Worm (Caenorhabditis elegans) whole organism, L1 larva: ENCODE results near the gene snf-7.

Source experiments
- C04F5.9 ChIP-seq: sonication (generic microtip); optimal IDR thresholded peaks from 2 replicates; lab custom pipeline; 2016; ENCODE audit warnings: missing genetic modification characterization, missing compliant biosample characterization
- C16A3.4 ChIP-seq: fragments of 150-350 bp; optimal IDR thresholded peaks from 2 replicates; lab custom pipeline; 2014; ENCODE audit warnings: missing biosample characterization, missing genetic modification characterization
- Y116A8C.19 ChIP-seq: sonication (generic microtip); optimal IDR thresholded peaks from 2 replicates; lab custom pipeline; 2016; ENCODE audit warnings: missing compliant biosample characterization, missing genetic modification characterization, borderline replicate concordance
- aly-2 ChIP-seq: fragments of 150-350 bp; optimal IDR thresholded peaks from 2 replicates; lab custom pipeline; 2014; ENCODE audit warnings: missing biosample characterization, missing genetic modification characterization
- ama-1 ChIP-seq: fragments of 150-350 bp; optimal IDR thresholded peaks from 2 replicates; lab custom pipeline; 2014
- ceh-63 ChIP-seq: fragments of 200-800 bp; sonication (Bioruptor generic); optimal IDR thresholded peaks from 2 replicates; lab custom pipeline; 2018; ENCODE audit warnings: mild to moderate bottlenecking, missing genetic modification characterization, missing compliant biosample characterization
- ceh-8 ChIP-seq: fragments of 200-800 bp; sonication (Bioruptor generic); optimal IDR thresholded peaks from 2 replicates; lab custom pipeline; 2018; ENCODE audit warnings: mild to moderate bottlenecking, missing genetic modification characterization, moderate library complexity, missing compliant biosample characterization
- ceh-88 ChIP-seq: fragments of 200-800 bp; sonication (Bioruptor generic); IDR thresholded peaks from 2 replicates; pipeline ENCODE4 v1.3.6; 2022; ENCODE audit warnings: missing genetic modification characterization, missing compliant biosample characterization
- efl-1 ChIP-seq, 4 experiments: fragments of 150-350 bp; optimal IDR thresholded peaks in 3 of 4; peaks in 1 of 4; 1 replicate in 1 of 4; 2 replicates in 3 of 4; lab custom pipeline; 2014; ENCODE audit warnings: missing biosample characterization in 2 of 4, missing genetic modification characterization in 2 of 4, missing genetic modification reagents in 2 of 4
- efl-3 ChIP-seq: fragments of 200-800 bp; sonication (Bioruptor generic); optimal IDR thresholded peaks from 2 replicates; lab custom pipeline; 2018; ENCODE audit warnings: mild to moderate bottlenecking, missing genetic modification characterization, missing compliant biosample characterization
- elt-2 ChIP-seq: sonication (generic microtip); optimal IDR thresholded peaks from 2 replicates; lab custom pipeline; 2016; ENCODE audit warnings: missing genetic modification characterization, mild to moderate bottlenecking, inconsistent platforms, missing compliant biosample characterization, missing genetic modification reagents
- fkh-8 ChIP-seq: sonication (generic microtip); optimal IDR thresholded peaks from 2 replicates; lab custom pipeline; 2016; ENCODE audit warnings: mild to moderate bottlenecking, missing genetic modification characterization, missing compliant biosample characterization
- grh-1 ChIP-seq: fragments of 200-800 bp; sonication (Bioruptor generic); IDR thresholded peaks from 2 replicates; pipeline ENCODE4 v1.3.6; 2022; ENCODE audit warnings: missing genetic modification reagents, missing genetic modification characterization, missing compliant biosample characterization
- hlh-17 ChIP-seq: fragments of 200-800 bp; sonication (Bioruptor generic); optimal IDR thresholded peaks from 2 replicates; lab custom pipeline; 2018; ENCODE audit warnings: missing genetic modification characterization, mild to moderate bottlenecking, missing compliant biosample characterization, moderate library complexity, borderline replicate concordance
- hpl-2 ChIP-seq: fragments of 150-350 bp; optimal IDR thresholded peaks from 2 replicates; lab custom pipeline; 2014; ENCODE audit warnings: missing biosample characterization, missing genetic modification reagents, missing genetic modification characterization
- lin-35 ChIP-seq, 2 experiments: fragments of 150-350 bp; optimal IDR thresholded peaks; 2 replicates each; lab custom pipeline; 2014; ENCODE audit warnings: missing biosample characterization in 2 of 2, missing genetic modification characterization in 2 of 2, missing genetic modification reagents in 2 of 2
- lir-3 ChIP-seq: sonication (generic microtip); optimal IDR thresholded peaks from 2 replicates; lab custom pipeline; 2016; ENCODE audit warnings: mild to moderate bottlenecking, missing genetic modification characterization, moderate library complexity, missing compliant biosample characterization; ENCODE audit not compliant: poor library complexity
- lsy-2 ChIP-seq, 2 experiments: fragments of 150-350 bp; optimal IDR thresholded peaks; 2 replicates each; lab custom pipeline; 2014; ENCODE audit warnings: missing biosample characterization in 2 of 2, missing genetic modification characterization in 2 of 2
- mab-9 ChIP-seq: fragments of 200-800 bp; sonication (Bioruptor generic); IDR thresholded peaks from 2 replicates; pipeline ENCODE4 v1.3.6; 2022; ENCODE audit warnings: missing genetic modification reagents, missing genetic modification characterization, missing compliant biosample characterization
- mdl-1 ChIP-seq, 2 experiments: fragments of 150-350 bp; optimal IDR thresholded peaks; 2 replicates each; lab custom pipeline; 2014 to 2017; ENCODE audit warnings: missing biosample characterization in 2 of 2, missing genetic modification characterization in 2 of 2, inconsistent platforms in 1 of 2
- nhr-19 ChIP-seq: fragments of 200-800 bp; sonication (Bioruptor generic); conservative IDR thresholded peaks from 2 replicates; pipeline ENCODE4 v1.3.6; 2022; ENCODE audit warnings: missing genetic modification characterization, missing compliant biosample characterization
- nhr-71 ChIP-seq: sonication (generic microtip); optimal IDR thresholded peaks from 2 replicates; lab custom pipeline; 2016; ENCODE audit warnings: mild to moderate bottlenecking, missing genetic modification characterization, moderate library complexity, missing compliant biosample characterization
- nhr-76 ChIP-seq: sonication (generic microtip); optimal IDR thresholded peaks from 2 replicates; lab custom pipeline; 2017; ENCODE audit warnings: missing biosample characterization, missing genetic modification characterization
- nhr-77 ChIP-seq: fragments of 150-350 bp; optimal IDR thresholded peaks from 2 replicates; lab custom pipeline; 2014; ENCODE audit warnings: missing biosample characterization, missing genetic modification characterization
- nhr-84 ChIP-seq: sonication (generic microtip); optimal IDR thresholded peaks from 2 replicates; lab custom pipeline; 2017; ENCODE audit warnings: missing biosample characterization, missing genetic modification characterization
- pax-3 ChIP-seq: fragments of 200-800 bp; sonication (Bioruptor generic); optimal IDR thresholded peaks from 2 replicates; lab custom pipeline; 2018; ENCODE audit warnings: mild to moderate bottlenecking, missing genetic modification characterization, moderate library complexity, missing compliant biosample characterization
- pqm-1 ChIP-seq: sonication (generic microtip); optimal IDR thresholded peaks from 3 replicates; lab custom pipeline; 2017; ENCODE audit warnings: missing biosample characterization, missing genetic modification characterization
- snpc-4 ChIP-seq: fragments of 150-350 bp; optimal IDR thresholded peaks from 2 replicates; lab custom pipeline; 2014; ENCODE audit warnings: missing biosample characterization, missing genetic modification characterization
- sptf-1 ChIP-seq: fragments of 150-350 bp; optimal IDR thresholded peaks from 2 replicates; lab custom pipeline; 2014; ENCODE audit warnings: missing biosample characterization, missing genetic modification characterization
- unc-130 ChIP-seq: fragments of 150-350 bp; optimal IDR thresholded peaks from 2 replicates; lab custom pipeline; 2017; ENCODE audit warnings: missing biosample characterization, missing genetic modification characterization, inconsistent platforms
- unc-30 ChIP-seq: sonication (generic microtip); optimal IDR thresholded peaks from 2 replicates; lab custom pipeline; 2017; ENCODE audit warnings: missing biosample characterization, missing genetic modification characterization
- unc-86 ChIP-seq: sonication (generic microtip); optimal IDR thresholded peaks from 2 replicates; lab custom pipeline; 2016; ENCODE audit warnings: missing genetic modification characterization, missing compliant biosample characterization
- xbp-1 ChIP-seq: sonication (generic microtip); optimal IDR thresholded peaks from 2 replicates; lab custom pipeline; 2016; ENCODE audit warnings: missing genetic modification characterization, missing compliant biosample characterization
- ztf-11 ChIP-seq, 2 experiments: sonication (generic microtip); optimal IDR thresholded peaks; 2 replicates each; lab custom pipeline; 2016 to 2017; ENCODE audit warnings: missing genetic modification characterization in 2 of 2, missing biosample characterization in 1 of 2, missing compliant biosample characterization in 1 of 2

Gene snf-7

DNA sequence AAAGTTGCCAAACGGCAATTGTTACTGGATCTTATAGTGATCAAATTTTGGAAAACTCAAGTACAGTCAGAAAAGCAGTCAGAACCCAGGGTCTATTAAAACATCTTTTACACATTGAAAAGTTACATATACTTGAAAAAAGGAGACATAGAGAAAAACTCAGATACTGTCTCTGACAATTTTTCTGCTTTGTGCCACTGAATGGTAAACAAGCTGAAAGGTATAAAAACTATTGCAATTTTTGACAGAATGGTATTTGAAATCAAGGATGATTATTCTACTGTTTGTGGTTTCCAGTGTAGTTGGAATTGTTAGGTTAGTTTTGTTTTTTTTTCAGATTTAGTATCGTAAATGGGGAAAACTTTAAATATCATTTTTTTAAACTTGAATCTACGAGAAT, 15.5 kb downstream of the snf-7 start, which contains the start of gene cyp-13A11:
TSS of gene cyp-13A11 (plus strand) at position 266 of the 400 bp plus-strand sequence.
- no peak for TF ChIP-seq pqm-1 (tag; lab: Kevin White, UChicago)
- no peak for TF ChIP-seq nhr-84 (tag; lab: Kevin White, UChicago)
- no peak for TF ChIP-seq hpl-2 (GFP tag; lab: Kevin White, UChicago)
- TF ChIP-seq mab-9 (GFP tag; lab: Robert Waterston, UW) = no peak
- no peak for TF ChIP-seq unc-30 (tag; lab: Kevin White, UChicago)
- no peak for TF ChIP-seq ceh-88 (GFP tag; lab: Robert Waterston, UW)
- TF ChIP-seq ama-1 = no peak
- TF ChIP-seq ztf-11 (tag; optimal IDR thresholded peaks at IDR 0.05; lab: Kevin White, UChicago) = no peak
- no peak for TF ChIP-seq ceh-63 (GFP tag; lab: Kevin White, UChicago)
- TF ChIP-seq pax-3 (tag; lab: Kevin White, UChicago) = no peak
- no peak for TF ChIP-seq snpc-4
- TF ChIP-seq unc-130 = no peak
- no peak for TF ChIP-seq grh-1 (GFP tag; lab: Robert Waterston, UW)
- no peak for TF ChIP-seq unc-86 (tag; lab: Kevin White, UChicago)
- TF ChIP-seq C16A3.4 (tag; lab: Kevin White, UChicago) = no peak
- TF ChIP-seq ceh-8 = no peak
- no peak for TF ChIP-seq fkh-8 (tag; lab: Kevin White, UChicago)
- TF ChIP-seq lir-3 (tag; lab: Kevin White, UChicago) = no peak
- no peak for TF ChIP-seq Y116A8C.19 (tag; lab: Kevin White, UChicago)

DNA sequence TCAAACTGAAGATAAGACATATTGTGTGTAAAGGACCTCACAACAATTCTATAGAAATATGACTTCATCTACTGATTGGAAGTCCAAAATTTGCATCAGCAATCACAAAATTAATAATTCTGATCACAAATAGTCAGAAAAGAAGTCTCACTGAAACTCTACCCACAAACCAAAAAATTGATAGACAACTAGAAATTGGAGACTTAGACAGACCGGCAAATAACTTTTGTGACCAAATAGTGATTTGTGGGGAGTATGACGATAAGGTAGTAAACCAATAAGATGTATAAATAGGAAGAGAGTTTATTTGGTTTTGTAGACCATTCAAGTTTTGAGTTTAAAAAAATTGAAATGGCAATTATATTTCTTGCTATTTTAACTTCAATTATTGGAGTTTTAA, 19.0 kb downstream of the snf-7 start, which contains the start of gene cyp-13A12:
TSS of gene cyp-13A12 (plus strand) at position 267 of the 400 bp plus-strand sequence.
- TF ChIP-seq lin-35 (GFP tag; optimal IDR thresholded peaks at IDR 0.05; lab: Kevin White, UChicago) (peak in 1 of 2 experiments; percentile 8), elt-2 (tag; lab: Kevin White, UChicago) (peak; percentile 20), sptf-1 (no peak)
- TF ChIP-seq, all 84 proteins: peak for 2

DNA sequence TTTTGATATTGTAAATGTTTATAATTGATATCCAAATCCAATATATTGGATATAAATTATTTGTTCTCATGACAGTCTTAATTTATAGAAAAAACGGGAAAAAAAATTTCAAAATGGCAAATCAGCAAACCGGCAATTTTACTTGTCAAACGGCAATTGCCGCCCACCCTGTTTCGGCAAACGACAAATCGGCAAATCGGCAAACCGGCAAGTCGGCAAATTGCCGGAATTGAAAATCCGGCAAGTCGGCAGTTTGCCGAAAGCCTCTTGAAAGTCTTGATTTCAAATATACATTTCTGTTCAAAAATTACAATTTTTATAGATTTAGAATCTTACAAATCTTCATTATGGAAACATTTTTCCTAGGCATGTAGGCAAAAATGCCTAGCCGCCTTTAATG, 22.7 kb downstream of the snf-7 start:
- TF ChIP-seq aly-2 (tag; lab: Kevin White, UChicago) (no peak), efl-1 (optimal IDR thresholded peaks at IDR 0.05; lab: Kevin White, UChicago) (no peak), efl-1 (GFP tag; optimal IDR thresholded peaks at IDR 0.05 in 1 of 2; lab: Kevin White, UChicago) (peak in 1 of 2 experiments; percentile 53)

DNA sequence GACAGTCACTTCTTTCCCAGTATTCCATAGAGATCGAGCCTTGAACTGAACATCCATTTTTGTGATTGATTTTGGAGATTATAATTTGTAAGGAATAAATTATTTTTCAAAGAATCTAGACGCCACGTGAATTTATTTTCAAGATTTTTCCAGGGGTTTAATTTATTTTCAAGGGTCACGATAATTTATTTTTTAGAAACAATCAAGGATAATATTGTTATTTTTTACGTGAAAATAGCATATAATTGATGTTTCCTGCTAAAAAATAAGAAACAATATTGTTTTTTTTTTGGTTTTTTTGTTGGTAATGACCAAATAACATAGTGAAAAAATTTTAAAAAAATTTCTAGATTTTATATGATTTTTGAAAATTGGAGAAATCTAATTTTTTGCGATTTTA, 24.3 kb downstream of the snf-7 start, which contains the start of gene F14F7.4:
TSS of gene F14F7.4 (minus strand) at position 101 of the 400 bp plus-strand sequence.
- TF ChIP-seq nhr-19 (GFP tag; lab: Robert Waterston, UW) = no peak
- TF ChIP-seq C04F5.9 (tag; lab: Kevin White, UChicago) = no peak
- no peak for TF ChIP-seq nhr-71
- TF ChIP-seq xbp-1 (tag; lab: Kevin White, UChicago) = no peak
- no peak for TF ChIP-seq lsy-2 (tag; optimal IDR thresholded peaks at IDR 0.05; lab: Kevin White, UChicago)
- TF ChIP-seq mdl-1 (tag; optimal IDR thresholded peaks at IDR 0.05; lab: Kevin White, UChicago) = no peak
- TF ChIP-seq hlh-17 (GFP tag; lab: Kevin White, UChicago) = no peak
- TF ChIP-seq nhr-76 = no peak
- no peak for TF ChIP-seq nhr-77

ce11 chrIII:13030551-13030950, 25.3 kb downstream of the snf-7 start, which contains the start of gene F14F7.7:
F14F7.7 (plus strand) TSS chrIII:13030904.
- no peak for TF ChIP-seq efl-3 (GFP tag; lab: Kevin White, UChicago)
- TF ChIP-seq nhr-71 = no peak
- TF ChIP-seq efl-1 (optimal IDR thresholded peaks at IDR 0.05; lab: Kevin White, UChicago) = no peak
- peak in 1 of 2 experiments; percentile 22 for TF ChIP-seq efl-1 (GFP tag; optimal IDR thresholded peaks at IDR 0.05 in 1 of 2; lab: Kevin White, UChicago)
